Fruit fly (Drosophila melanogaster) Kc167 (cell line): Measurements from ENCODE around the gene CG31793.

Source experiments
- Myc ChIP-seq: fragments of >200 bp; optimal IDR thresholded peaks from 2 replicates; lab custom pipeline; 2017; ENCODE audit warnings: missing external identifiers
- Sin3A ChIP-seq: fragments of >200 bp; optimal IDR thresholded peaks from 2 replicates; lab custom pipeline; 2018; ENCODE audit warnings: missing external identifiers
- h ChIP-seq: fragments of >200 bp; optimal IDR thresholded peaks from 3 replicates; lab custom pipeline; 2018; ENCODE audit warnings: missing external identifiers
- insv ChIP-seq: fragments of >200 bp; optimal IDR thresholded peaks from 3 replicates; lab custom pipeline; 2018; ENCODE audit warnings: missing external identifiers
- psq ChIP-seq: fragments of >200 bp; optimal IDR thresholded peaks from 2 replicates; lab custom pipeline; 2017; ENCODE audit warnings: missing external identifiers
- ttk ChIP-seq: sonication (Bioruptor generic); optimal IDR thresholded peaks from 2 replicates; lab custom pipeline; 2017; ENCODE audit warnings: missing external identifiers

DNA sequence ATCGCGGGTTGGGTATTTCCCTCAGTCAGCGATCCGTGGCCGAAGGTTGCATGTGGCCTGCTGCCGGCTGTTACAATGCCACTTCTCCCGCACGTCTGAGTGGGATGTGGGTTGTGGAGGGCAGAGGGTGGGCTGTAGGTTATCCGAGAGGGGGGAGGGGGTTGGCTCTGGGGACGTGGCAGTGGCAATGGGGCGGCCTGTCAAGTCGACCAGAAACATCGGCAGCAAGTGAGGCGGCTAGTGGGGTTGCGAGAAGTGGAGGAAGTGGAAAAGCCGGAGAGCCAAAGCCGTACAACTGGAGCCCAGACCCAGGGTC is 21.5 kb downstream of the CG31793 start:
- TF ChIP-seq h (lab: Kevin White, UChicago) (no peak), insv (lab: Kevin White, UChicago) (no peak), Sin3A (lab: Kevin White, UChicago) (no peak), ttk (lab: Kevin White, UChicago) (no peak), psq (lab: Kevin White, UChicago) (no peak), Myc (lab: Kevin White, UChicago) (no peak)
